Worm (Caenorhabditis elegans): ENCODE results near the gene K08D8.4.

K08D8.4 gene

DNA sequence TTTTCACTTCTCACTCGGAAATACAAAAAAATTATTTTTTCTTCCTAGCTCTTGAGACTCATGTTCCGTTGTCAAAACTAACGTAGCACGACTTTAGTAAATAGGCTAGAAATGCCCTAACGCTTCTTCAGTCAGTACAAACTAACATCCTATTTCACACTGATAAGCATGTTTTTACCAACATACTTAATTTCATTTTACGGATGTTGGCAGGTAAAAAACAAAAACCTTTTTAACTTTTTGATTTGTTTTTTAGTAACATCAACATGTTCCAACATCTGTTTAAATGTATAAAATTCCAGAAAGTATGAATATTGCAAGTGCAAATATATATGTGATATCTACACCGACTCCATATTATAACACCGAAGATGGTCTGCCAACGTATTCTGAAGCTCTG, 9.5 kb downstream of the K08D8.4 start, which contains the start of gene K08D8.10:
TSS of gene K08D8.10 (plus strand) at position 301 of the 400 bp plus-strand sequence.
- TF ChIP-seq gmeb-1 (tag; optimal IDR thresholded peaks at IDR 0.05) (no peak), lsy-2 (tag; optimal IDR thresholded peaks at IDR 0.05) (no peak), alr-1 (tag; optimal IDR thresholded peaks at IDR 0.05) (no peak), mdl-1 (tag; optimal IDR thresholded peaks at IDR 0.05) (no peak)

DNA sequence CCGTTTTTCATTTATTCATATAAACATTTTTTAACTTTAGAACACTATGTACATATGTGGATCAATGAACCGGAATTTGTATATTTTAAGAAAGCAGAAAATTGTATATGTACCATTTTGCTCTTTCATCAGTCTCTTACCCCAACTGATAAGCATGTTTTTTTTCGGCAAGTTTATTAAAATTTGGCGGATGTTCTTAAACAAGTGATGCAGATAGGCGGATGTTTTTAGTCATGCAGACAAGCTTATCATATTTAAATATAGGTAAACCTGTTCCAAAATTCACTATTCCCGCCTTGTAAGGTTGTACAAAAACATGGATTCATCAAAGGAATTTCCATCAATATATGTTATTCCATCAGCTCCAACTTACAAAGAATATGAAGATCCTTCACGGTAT, 10.4 kb downstream of the K08D8.4 start, which contains the start of gene K08D8.9:
TSS of gene K08D8.9 (plus strand) at position 301 of the 400 bp plus-strand sequence.
- TF ChIP-seq aly-2 (tag; optimal IDR thresholded peaks at IDR 0.05) (no peak), unc-62 (GFP tag; optimal IDR thresholded peaks at IDR 0.05) (no peak), ceh-82 (tag; optimal IDR thresholded peaks at IDR 0.05) (no peak), R02D3.7 (tag; optimal IDR thresholded peaks at IDR 0.05) (no peak), sem-4 (tag; optimal IDR thresholded peaks at IDR 0.05) (no peak), nhr-23 (tag; optimal IDR thresholded peaks at IDR 0.05) (no peak), peb-1 (tag; optimal IDR thresholded peaks at IDR 0.05) (no peak), egl-27 (tag; optimal IDR thresholded peaks at IDR 0.05) (no peak), sma-9 (GFP tag; optimal IDR thresholded peaks at IDR 0.05) (no peak), sma-9 (tag; optimal IDR thresholded peaks at IDR 0.05) (no peak), lin-11 (tag; optimal IDR thresholded peaks at IDR 0.05) (no peak)

DNA sequence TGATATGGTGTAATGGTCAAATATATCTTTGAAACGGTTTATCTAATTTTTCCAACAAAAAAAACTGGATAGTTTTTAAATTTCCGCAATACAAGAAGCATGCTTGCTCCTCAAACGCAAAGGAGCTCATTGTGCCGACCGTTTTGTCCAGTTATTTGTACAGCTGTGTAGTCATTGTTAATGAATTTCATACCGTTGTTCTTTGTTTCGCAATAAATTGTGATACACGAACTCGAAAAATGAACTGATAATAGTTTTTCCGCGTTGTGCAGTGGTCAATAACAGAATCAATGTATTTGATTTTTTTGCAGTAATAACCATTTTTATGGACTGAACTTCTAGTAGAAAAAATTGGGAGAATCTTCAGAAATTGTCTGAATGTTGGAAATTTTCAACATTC, 11.0 kb downstream of the K08D8.4 start:
- TF ChIP-seq alr-1 (tag; optimal IDR thresholded peaks at IDR 0.05) (no peak), ZK546.5 (tag; optimal IDR thresholded peaks at IDR 0.05) (no peak), Y55F3AM.14 (GFP tag; optimal IDR thresholded peaks at IDR 0.05) (no peak), gmeb-1 (tag; optimal IDR thresholded peaks at IDR 0.05) (no peak), nhr-25 (tag; optimal IDR thresholded peaks at IDR 0.05) (no peak), nhr-10 (tag; optimal IDR thresholded peaks at IDR 0.05) (no peak), mbf-1 (tag; optimal IDR thresholded peaks at IDR 0.05) (no peak), nhr-12 (tag; optimal IDR thresholded peaks at IDR 0.05) (no peak)

DNA sequence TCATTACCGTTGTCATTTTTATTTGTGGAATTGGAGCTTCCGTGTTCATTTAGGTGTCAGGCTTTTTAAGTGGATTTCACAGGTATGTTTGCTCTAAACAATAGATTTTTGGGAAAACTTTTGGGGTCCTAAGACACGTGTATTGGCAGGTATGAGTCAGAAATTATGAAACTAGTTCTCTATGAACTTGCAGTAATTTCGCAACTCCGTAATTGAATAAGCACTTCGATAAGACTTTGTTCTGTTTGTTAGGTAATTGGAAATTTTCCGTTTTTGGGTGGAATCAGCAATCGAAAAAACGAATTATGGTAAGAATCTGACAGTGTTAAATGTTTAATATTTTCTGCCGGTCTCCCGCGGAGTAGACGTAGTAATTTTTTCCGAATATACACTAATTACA, 12.7 kb downstream of the K08D8.4 start:
- no peak for TF ChIP-seq zag-1 (tag; optimal IDR thresholded peaks at IDR 0.05)
- TF ChIP-seq egl-27 (tag; optimal IDR thresholded peaks at IDR 0.05): no peak
- TF ChIP-seq ZK546.5 (tag; optimal IDR thresholded peaks at IDR 0.05): no peak
- no peak for TF ChIP-seq blmp-1 (tag; optimal IDR thresholded peaks at IDR 0.05; ENCODE audit: insufficient read depth)
- TF ChIP-seq mbf-1 (tag; optimal IDR thresholded peaks at IDR 0.05): no peak
- no peak for TF ChIP-seq nhr-237 (tag; optimal IDR thresholded peaks at IDR 0.05)
- TF ChIP-seq ztf-1 (GFP tag; conservative IDR thresholded peaks at IDR 0.05): no peak
- TF ChIP-seq mdl-1 (tag; optimal IDR thresholded peaks at IDR 0.05): no peak
- TF ChIP-seq aly-2 (tag; optimal IDR thresholded peaks at IDR 0.05): no peak
- TF ChIP-seq Y55F3AM.14 (GFP tag; optimal IDR thresholded peaks at IDR 0.05): no peak
- TF ChIP-seq unc-62 (GFP tag; optimal IDR thresholded peaks at IDR 0.05): no peak
- no peak for TF ChIP-seq crh-2 (tag; optimal IDR thresholded peaks at IDR 0.05)
- no peak for TF ChIP-seq sem-4 (tag; optimal IDR thresholded peaks at IDR 0.05)
- no peak for TF ChIP-seq C34F6.9 (tag; optimal IDR thresholded peaks at IDR 0.05)
- no peak for TF ChIP-seq elt-3 (tag; optimal IDR thresholded peaks at IDR 0.05)
- TF ChIP-seq nhr-6 (tag; optimal IDR thresholded peaks at IDR 0.05): no peak
- no peak for TF ChIP-seq nhr-77 (tag; optimal IDR thresholded peaks at IDR 0.05)
- no peak for TF ChIP-seq ceh-82 (tag; optimal IDR thresholded peaks at IDR 0.05)

DNA sequence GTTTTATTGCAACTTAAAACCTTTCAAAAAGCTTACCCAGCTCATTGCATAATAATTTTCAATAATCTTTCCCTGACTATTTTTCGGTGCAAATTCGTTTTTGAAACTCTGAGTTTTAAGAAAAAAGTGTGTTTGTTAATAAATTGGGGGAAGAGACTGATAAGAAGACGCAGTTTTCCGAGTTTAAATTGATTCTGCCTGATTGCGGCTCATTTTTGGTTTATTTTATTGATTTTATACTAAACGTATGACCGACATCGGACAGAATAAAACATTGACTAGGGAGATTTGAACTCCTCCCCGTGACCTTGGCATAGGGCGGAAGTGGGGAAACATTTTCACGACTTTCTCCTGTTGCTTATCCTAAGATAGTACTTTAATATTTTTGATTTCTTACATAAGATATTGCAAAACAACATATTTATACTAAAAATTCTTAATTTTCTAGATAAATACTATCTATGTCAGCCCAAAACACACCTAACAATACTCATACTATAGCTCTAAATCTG, 13.4 kb downstream of the K08D8.4 start, which contains the start of gene K08D8.7:
TSS of gene K08D8.7 (plus strand) at position 462 of the 512 bp plus-strand sequence.
- TF ChIP-seq fos-1 (tag; optimal IDR thresholded peaks at IDR 0.05) (peak; percentile 70), Y55F3AM.14 (GFP tag; optimal IDR thresholded peaks at IDR 0.05) (no peak)

DNA sequence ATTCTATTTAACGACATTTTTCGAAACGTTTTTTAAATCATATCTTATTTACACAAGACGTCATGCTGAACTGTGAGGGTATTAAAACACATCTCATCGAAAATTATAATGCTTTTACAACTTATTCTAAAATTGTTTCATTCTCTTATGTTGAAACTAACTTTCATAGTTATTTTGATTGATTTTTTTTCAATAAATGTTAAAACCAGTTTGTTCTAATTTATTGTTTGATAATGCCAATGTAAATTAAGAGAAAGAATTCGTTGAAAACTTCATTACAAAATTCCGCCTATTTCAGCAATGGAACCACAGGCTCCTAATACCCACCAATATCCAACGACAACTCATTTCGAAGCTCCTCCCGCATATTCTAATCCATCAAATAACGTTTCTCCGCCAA, 14.8 kb downstream of the K08D8.4 start, which contains the start of gene K08D8.11:
TSS of gene K08D8.11 (plus strand) at position 301 of the 400 bp plus-strand sequence.
- TF ChIP-seq skn-1 (tag; optimal IDR thresholded peaks at IDR 0.05): no peak
- no peak for TF ChIP-seq fos-1 (tag; optimal IDR thresholded peaks at IDR 0.05)
- TF ChIP-seq snpc-4 (tag; optimal IDR thresholded peaks at IDR 0.05): no peak
- no peak for TF ChIP-seq Y55F3AM.14 (GFP tag; optimal IDR thresholded peaks at IDR 0.05)
- no peak for TF ChIP-seq mab-5 (tag; optimal IDR thresholded peaks at IDR 0.05)
- TF ChIP-seq nhr-10 (tag; optimal IDR thresholded peaks at IDR 0.05): no peak
- no peak for TF ChIP-seq lin-11 (tag; optimal IDR thresholded peaks at IDR 0.05)

Measured in whole organism, L2 larva.